Worm (Caenorhabditis elegans) whole organism, young adult: ENCODE results near the gene sra-2.

Experiments used
- F23B12.7 ChIP-seq: sonication (generic microtip); optimal IDR thresholded peaks from 2 replicates; lab custom pipeline; 2017; ENCODE audit warnings: missing genetic modification characterization, mild to moderate bottlenecking, missing compliant biosample characterization, antibody characterized with exemption, moderate library complexity; ENCODE audit not compliant: insufficient read depth
- egl-18 ChIP-seq: fragments of 200-800 bp; sonication (Bioruptor generic); IDR thresholded peaks from 2 replicates; pipeline ENCODE4 v1.3.6; 2022; ENCODE audit warnings: missing genetic modification reagents, missing genetic modification characterization, missing compliant biosample characterization
- hrde-1 ChIP-seq: sonication (generic microtip); optimal IDR thresholded peaks from 2 replicates; lab custom pipeline; 2016; ENCODE audit warnings: missing genetic modification characterization, mild to moderate bottlenecking, missing compliant biosample characterization, moderate library complexity, missing genotype, missing genetic modification reagents, borderline replicate concordance
- nfya-2 ChIP-seq: fragments of 200-800 bp; sonication (Bioruptor generic); IDR thresholded peaks from 2 replicates; pipeline ENCODE4 v1.3.6; 2022; ENCODE audit warnings: missing genetic modification reagents, missing genetic modification characterization, missing compliant biosample characterization
- snpc-1.1 ChIP-seq: sonication (generic microtip); optimal IDR thresholded peaks from 2 replicates; lab custom pipeline; 2017; ENCODE audit warnings: missing genetic modification characterization, mild to moderate bottlenecking, missing compliant biosample characterization, antibody characterized with exemption, moderate library complexity, missing genotype, missing genetic modification reagents; ENCODE audit not compliant: insufficient read depth

- TF ChIP-seq hrde-1 (no peak), nfya-2 (GFP tag; lab: Robert Waterston, UW) (no peak), F23B12.7 (tag; lab: Kevin White, UChicago) (no peak), snpc-1.1 (tag; lab: Kevin White, UChicago) (no peak), egl-18 (GFP tag; lab: Robert Waterston, UW) (no peak)
These were observed 43.4 kb upstream of the sra-2 start for ce11 chrII:9485081-9485730.
